2 fruit fly cellular contexts compared by ENCODE assay signal in the genomic region with DNA sequence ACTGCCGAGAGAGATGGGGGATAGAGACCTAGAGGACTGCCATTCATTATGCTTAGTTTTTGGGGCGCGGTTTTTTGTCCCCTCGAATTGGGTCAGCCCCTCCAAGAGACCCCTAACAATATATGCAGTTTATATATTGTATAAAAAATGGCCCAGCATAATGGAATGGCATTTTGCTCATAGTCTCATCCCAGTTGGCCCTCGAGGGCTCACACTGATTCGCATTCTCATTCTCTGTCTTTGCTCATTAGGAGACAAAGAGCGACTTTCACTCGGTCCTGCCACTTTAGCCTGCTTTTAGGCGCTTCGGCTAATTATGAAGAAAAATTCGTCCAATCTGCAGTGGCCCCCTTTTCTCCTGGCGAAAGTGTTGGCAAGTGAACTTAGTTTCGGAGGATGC.
A peak's percentile ranks its signal among the peaks of the same experiment; 100 is the strongest.
TF ChIP-seq lines count a peak whose summit lies in the region.

No protein-coding gene starts in this region.

- no peak for TF ChIP-seq CTCF in whole organism, embryonic (GFP tag; optimal IDR thresholded peaks at IDR 0.05; lab: Kevin White, UChicago)

TF ChIP-seq in whole organism, embryonic, 481 proteins besides CTCF, POLR2A, EP300 and RAD21:
- TF ChIP-seq ci (GFP tag; IDR thresholded peaks at IDR 0.05; lab: Robert Waterston, UW), result 0 out of 3 replicates have a peak, but pooled peaks have one; percentile 25
- no peak for TF ChIP-seq pfk (GFP tag; optimal IDR thresholded peaks at IDR 0.05; lab: Kevin White, UChicago)
- no peak for TF ChIP-seq CG11085 (GFP tag; IDR thresholded peaks at IDR 0.05; lab: Robert Waterston, UW)
- TF ChIP-seq z (GFP tag; IDR thresholded peaks at IDR 0.05; lab: Robert Waterston, UW), result no peak
- no peak for TF ChIP-seq her (GFP tag; optimal IDR thresholded peaks at IDR 0.05; lab: Kevin White, UChicago)
- TF ChIP-seq pb (GFP tag; optimal IDR thresholded peaks at IDR 0.05; lab: Kevin White, UChicago), result no peak
- no peak for TF ChIP-seq CG8290 (GFP tag; optimal IDR thresholded peaks at IDR 0.05; lab: Kevin White, UChicago)
- TF ChIP-seq CG8290 (tag; optimal IDR thresholded peaks at IDR 0.05; lab: Kevin White, UChicago), result peak in 1 of 2 experiments; percentile 49
- no peak for TF ChIP-seq Adf1 (GFP tag; IDR thresholded peaks at IDR 0.05; lab: Robert Waterston, UW)
- no peak for TF ChIP-seq CG9437 (GFP tag; optimal IDR thresholded peaks at IDR 0.05; lab: Kevin White, UChicago)
- no peak for TF ChIP-seq CG14965 (GFP tag; optimal IDR thresholded peaks at IDR 0.05; lab: Kevin White, UChicago; ENCODE audit: borderline replicate concordance)
- no peak for TF ChIP-seq CG7357 (GFP tag; IDR thresholded peaks at IDR 0.05; lab: Robert Waterston, UW)
- no peak for TF ChIP-seq CG3838 (GFP tag; optimal IDR thresholded peaks at IDR 0.05; lab: Kevin White, UChicago)
- no peak for TF ChIP-seq tx (GFP tag; optimal IDR thresholded peaks at IDR 0.05; lab: Kevin White, UChicago)
TF ChIP-seq in whole organism, embryonic: peak in this region for 2.

TF ChIP-seq in whole organism, prepupa, 60 proteins besides CTCF, POLR2A, EP300 and RAD21:
- TF ChIP-seq CG15336 (GFP tag; IDR thresholded peaks at IDR 0.05; lab: Robert Waterston, UW), result no peak
- TF ChIP-seq CG16779 (tag; optimal IDR thresholded peaks at IDR 0.05; lab: Kevin White, UChicago), result no peak
- no peak for TF ChIP-seq CG10669 (GFP tag; optimal IDR thresholded peaks at IDR 0.05; lab: Kevin White, UChicago)
- no peak for TF ChIP-seq acj6 (GFP tag; optimal IDR thresholded peaks at IDR 0.05; lab: Kevin White, UChicago)
- no peak for TF ChIP-seq eg (GFP tag; IDR thresholded peaks at IDR 0.05; lab: Robert Waterston, UW)
- TF ChIP-seq spab (GFP tag; optimal IDR thresholded peaks at IDR 0.05; lab: Kevin White, UChicago), result no peak
- no peak for TF ChIP-seq achi (GFP tag; optimal IDR thresholded peaks at IDR 0.05; lab: Kevin White, UChicago)
- TF ChIP-seq CG11762 (GFP tag; optimal IDR thresholded peaks at IDR 0.05; lab: Kevin White, UChicago; ENCODE audit: insufficient read depth), result no peak
- TF ChIP-seq Eip93F (GFP tag; optimal IDR thresholded peaks at IDR 0.05; lab: Kevin White, UChicago), result no peak
- peak; percentile 51 for TF ChIP-seq svp (GFP tag; lab: Kevin White, UChicago)
- TF ChIP-seq Sox14 (GFP tag; optimal IDR thresholded peaks at IDR 0.05; lab: Kevin White, UChicago), result no peak
- no peak for TF ChIP-seq pdm3 (GFP tag; optimal IDR thresholded peaks at IDR 0.05; lab: Kevin White, UChicago)
- TF ChIP-seq Eip78C (GFP tag; lab: Kevin White, UChicago), result peak; percentile 59
- TF ChIP-seq CG4318 (GFP tag; optimal IDR thresholded peaks at IDR 0.05; lab: Kevin White, UChicago), result no peak
- no peak for TF ChIP-seq Sox102F (GFP tag; optimal IDR thresholded peaks at IDR 0.05; lab: Kevin White, UChicago)
- TF ChIP-seq CG6808 (GFP tag; optimal IDR thresholded peaks at IDR 0.05; lab: Kevin White, UChicago), result no peak
- no peak for TF ChIP-seq CG6854 (GFP tag; optimal IDR thresholded peaks at IDR 0.05; lab: Kevin White, UChicago)
- TF ChIP-seq Blimp-1 (GFP tag; optimal IDR thresholded peaks at IDR 0.05; lab: Kevin White, UChicago), result no peak
